Worm (Caenorhabditis elegans): ENCODE data around the gene F53B3.6.

DNA sequence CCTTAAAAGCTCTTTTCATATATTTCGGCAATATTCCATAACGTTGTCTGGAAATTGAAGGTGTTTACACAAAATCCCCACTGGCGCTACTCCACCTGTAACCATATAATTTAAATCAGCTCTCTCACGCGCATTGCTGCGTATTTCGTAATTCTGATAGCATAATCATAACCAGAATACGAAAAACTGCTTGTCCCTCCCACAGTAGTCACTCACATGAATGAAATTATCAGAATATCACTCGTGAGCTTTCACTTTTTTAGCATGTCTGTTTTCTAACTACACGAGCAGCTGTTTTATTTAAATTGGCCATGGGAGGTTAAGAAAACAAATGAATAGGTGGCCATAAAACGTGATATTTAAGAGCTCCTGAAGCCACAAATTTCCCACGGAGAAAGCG is 44.3 kb upstream of the F53B3.6 start:
- no peak for TF ChIP-seq lin-39 (tag; optimal IDR thresholded peaks at IDR 0.05)
- no peak for TF ChIP-seq dve-1 (tag; optimal IDR thresholded peaks at IDR 0.05; ENCODE audit: insufficient read depth)
- TF ChIP-seq Y105C5A.15 (GFP tag; IDR thresholded peaks at IDR 0.05) = no peak
- no peak for TF ChIP-seq ceh-32 (tag; optimal IDR thresholded peaks at IDR 0.05; ENCODE audit: poor library complexity)
- TF ChIP-seq aly-2 (tag; optimal IDR thresholded peaks at IDR 0.05) = no peak
- no peak for TF ChIP-seq pqm-1 (tag; optimal IDR thresholded peaks at IDR 0.05)
- no peak for TF ChIP-seq egl-27 (tag; optimal IDR thresholded peaks at IDR 0.05)
- no peak for TF ChIP-seq hlh-30 (tag; optimal IDR thresholded peaks at IDR 0.05; ENCODE audit: insufficient read depth)
- no peak for TF ChIP-seq rbr-2 (tag; optimal IDR thresholded peaks at IDR 0.05)
- TF ChIP-seq ceh-28 (tag; optimal IDR thresholded peaks at IDR 0.05) = no peak
- no peak for TF ChIP-seq lim-7 (GFP tag; IDR thresholded peaks at IDR 0.05)
- no peak for TF ChIP-seq mdl-1 (tag; optimal IDR thresholded peaks at IDR 0.05)
